Worm (Caenorhabditis elegans): Measurements from ENCODE around the gene pde-4.

pde-4 gene

ce11 chrII:7678512-7678911, 27.5 kb upstream of the pde-4 start:
- TF ChIP-seq nhr-23 (tag; optimal IDR thresholded peaks at IDR 0.05) (no peak), C34F6.9 (tag; optimal IDR thresholded peaks at IDR 0.05) (no peak), elt-1 (tag; optimal IDR thresholded peaks at IDR 0.05) (no peak), nhr-12 (tag; optimal IDR thresholded peaks at IDR 0.05) (no peak), alr-1 (tag; optimal IDR thresholded peaks at IDR 0.05) (no peak), crh-2 (tag; optimal IDR thresholded peaks at IDR 0.05) (no peak), Y55F3AM.14 (GFP tag; optimal IDR thresholded peaks at IDR 0.05) (no peak), ama-1 (optimal IDR thresholded peaks at IDR 0.05) (no peak), ztf-4 (tag; optimal IDR thresholded peaks at IDR 0.05) (no peak), snpc-4 (tag; optimal IDR thresholded peaks at IDR 0.05) (no peak), nhr-25 (tag; optimal IDR thresholded peaks at IDR 0.05) (no peak), sma-3 (GFP tag; optimal IDR thresholded peaks at IDR 0.05) (no peak), blmp-1 (tag; optimal IDR thresholded peaks at IDR 0.05; ENCODE audit: insufficient read depth) (no peak)

- TF ChIP-seq C34F6.9 (tag; optimal IDR thresholded peaks at IDR 0.05) (peak; percentile 0), ama-1 (optimal IDR thresholded peaks at IDR 0.05) (no peak), egl-27 (tag; optimal IDR thresholded peaks at IDR 0.05) (peak; percentile 16), elt-1 (tag; optimal IDR thresholded peaks at IDR 0.05) (no peak), unc-55 (GFP tag; optimal IDR thresholded peaks at IDR 0.05) (peak; percentile 58), ztf-11 (tag; optimal IDR thresholded peaks at IDR 0.05) (no peak), mdl-1 (tag; optimal IDR thresholded peaks at IDR 0.05) (peak in 1 of 2 experiments; percentile 11), ceh-16 (tag; optimal IDR thresholded peaks at IDR 0.05) (peak; percentile 5), nhr-25 (tag; optimal IDR thresholded peaks at IDR 0.05) (peak; percentile 33), nhr-10 (tag; optimal IDR thresholded peaks at IDR 0.05) (no peak), blmp-1 (tag; optimal IDR thresholded peaks at IDR 0.05; ENCODE audit: insufficient read depth) (no peak), nhr-129 (tag; optimal IDR thresholded peaks at IDR 0.05) (peak; percentile 41), unc-39 (tag; optimal IDR thresholded peaks at IDR 0.05) (no peak), ceh-82 (tag; optimal IDR thresholded peaks at IDR 0.05) (no peak), lsy-2 (tag; optimal IDR thresholded peaks at IDR 0.05) (peak in 1 of 2 experiments; percentile 6), lin-11 (tag; optimal IDR thresholded peaks at IDR 0.05) (no peak), sma-3 (GFP tag; optimal IDR thresholded peaks at IDR 0.05) (peak; percentile 34)
Measured at ce11 chrII:7676307-7676905, 25.4 kb upstream of the pde-4 start.

- TF ChIP-seq lin-13 (GFP tag; optimal IDR thresholded peaks at IDR 0.05) (no peak), lsy-2 (tag; optimal IDR thresholded peaks at IDR 0.05) (no peak), Y55F3AM.14 (GFP tag; optimal IDR thresholded peaks at IDR 0.05) (no peak), mab-5 (tag; optimal IDR thresholded peaks at IDR 0.05) (no peak), skn-1 (tag; optimal IDR thresholded peaks at IDR 0.05) (no peak), gmeb-1 (tag; optimal IDR thresholded peaks at IDR 0.05) (no peak)
Measured at ce11 chrII:7675752-7676151, 24.7 kb upstream of the pde-4 start.

ce11 chrII:7671705-7672104, 20.7 kb upstream of the pde-4 start, which contains the start of gene lir-1:
Gene lir-1, plus strand, starts transcription at chrII:7672005.
- TF ChIP-seq nhr-237 (tag; optimal IDR thresholded peaks at IDR 0.05) (no peak), fos-1 (tag; optimal IDR thresholded peaks at IDR 0.05) (no peak), mdl-1 (tag; optimal IDR thresholded peaks at IDR 0.05) (no peak)

DNA sequence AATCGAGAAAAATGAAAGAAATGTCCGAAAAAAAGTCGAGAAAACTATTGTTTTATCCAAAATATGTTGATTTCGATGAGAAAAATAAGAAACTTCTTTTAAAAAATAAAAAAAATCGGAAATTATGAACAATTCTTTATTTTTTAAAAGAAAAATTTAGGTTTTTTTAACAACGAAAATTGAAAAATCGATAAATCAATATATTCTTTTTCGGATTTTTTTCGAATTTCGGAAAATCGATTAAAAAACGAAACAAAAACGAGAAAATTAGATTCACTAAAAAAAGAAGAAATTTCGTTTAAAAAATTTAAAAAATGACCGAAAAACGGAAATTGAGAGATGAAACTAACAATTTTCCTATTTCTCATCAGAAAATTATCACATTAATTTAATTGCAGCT, 19.0 kb upstream of the pde-4 start:
- TF ChIP-seq nhr-25 (tag; optimal IDR thresholded peaks at IDR 0.05) (no peak), C34F6.9 (tag; optimal IDR thresholded peaks at IDR 0.05) (no peak), lsy-2 (tag; optimal IDR thresholded peaks at IDR 0.05) (no peak), nhr-129 (tag; optimal IDR thresholded peaks at IDR 0.05) (no peak), lin-11 (tag; optimal IDR thresholded peaks at IDR 0.05) (no peak), ztf-4 (tag; optimal IDR thresholded peaks at IDR 0.05) (no peak), peb-1 (tag; optimal IDR thresholded peaks at IDR 0.05) (no peak), lin-13 (GFP tag; optimal IDR thresholded peaks at IDR 0.05) (no peak), alr-1 (tag; optimal IDR thresholded peaks at IDR 0.05) (no peak), nhr-237 (tag; optimal IDR thresholded peaks at IDR 0.05) (no peak), nhr-6 (tag; optimal IDR thresholded peaks at IDR 0.05) (no peak), blmp-1 (tag; optimal IDR thresholded peaks at IDR 0.05; ENCODE audit: insufficient read depth) (no peak), unc-39 (tag; optimal IDR thresholded peaks at IDR 0.05) (no peak), ama-1 (optimal IDR thresholded peaks at IDR 0.05) (no peak), nhr-12 (tag; optimal IDR thresholded peaks at IDR 0.05) (no peak)

Measured in whole organism, L2 larva.